Fruit fly (Drosophila melanogaster): ENCODE results near the gene Rac2.
A peak's percentile ranks its signal among the peaks of the same experiment; 100 is the strongest.

Gene Rac2

DNA sequence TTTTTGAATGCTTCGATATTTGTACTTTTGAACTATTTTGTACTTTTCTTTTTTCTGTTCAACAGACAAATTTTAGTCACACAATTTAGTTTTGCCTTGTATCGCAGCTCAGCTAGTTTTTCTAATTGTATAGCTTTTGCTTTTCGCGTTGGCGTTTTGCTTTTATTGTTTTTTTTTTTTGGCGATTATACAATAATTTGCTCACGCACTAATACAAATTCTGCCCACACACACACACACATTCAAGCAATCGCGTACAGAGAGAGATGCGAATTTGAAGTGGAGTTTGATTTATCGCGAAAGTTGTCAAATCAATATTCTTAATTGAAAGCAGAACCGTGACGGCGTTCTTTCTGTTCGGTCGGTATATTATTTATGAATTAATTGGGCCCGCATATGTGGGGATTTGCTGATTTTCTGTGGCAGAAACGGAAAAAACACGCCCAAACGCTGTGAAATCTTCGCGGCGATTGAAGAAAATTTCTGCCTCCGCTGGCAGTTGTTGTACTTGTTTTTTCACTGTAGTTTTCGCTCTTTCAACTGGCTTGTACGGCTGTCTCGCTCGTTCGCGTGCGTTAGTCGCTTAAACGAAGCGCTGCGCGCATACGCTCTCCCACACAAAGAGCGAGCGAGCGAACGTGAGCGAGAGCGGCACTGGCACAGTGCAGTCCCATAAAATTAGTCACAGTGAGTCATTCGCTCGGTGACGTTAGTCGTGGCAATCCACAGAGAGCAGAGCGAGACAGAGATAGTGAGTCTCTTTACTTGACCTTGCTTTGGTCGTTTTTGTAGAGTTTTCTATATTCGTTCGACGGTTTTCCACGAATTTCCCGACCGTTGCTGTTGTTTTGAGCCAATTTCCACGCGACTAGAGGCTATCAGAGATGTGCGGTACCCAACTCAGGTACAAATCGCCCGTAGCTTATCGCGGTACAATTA, at the start of gene Rac2 (continued):
- peak; percentile 24 for TF ChIP-seq trem (tag; optimal IDR thresholded peaks at IDR 0.05)
- TF ChIP-seq CG4360 (GFP tag; IDR thresholded peaks at IDR 0.05): peak; percentile 14; the same call in 1 of the 2 replicates
- TF ChIP-seq fd64A (GFP tag; optimal IDR thresholded peaks at IDR 0.05): no peak
- peak; percentile 14 to 24 for TF ChIP-seq bsh (GFP tag; optimal IDR thresholded peaks at IDR 0.05)
- TF ChIP-seq CG13287 (GFP tag; IDR thresholded peaks at IDR 0.05; ENCODE audit: partially characterized antibody): peak; percentile 56; the same call in 1 of the 2 replicates
- 0 out of 2 replicates have a peak, but pooled peaks have one; percentile 13 for TF ChIP-seq CG31224 (GFP tag; IDR thresholded peaks at IDR 0.05)
- no peak for TF ChIP-seq Hr39 (optimal IDR thresholded peaks at IDR 0.05)
- TF ChIP-seq CG42726 (GFP tag; IDR thresholded peaks at IDR 0.05; ENCODE audit: partially characterized antibody): 0 out of 2 replicates have a peak, but pooled peaks have one; percentile 18
- TF ChIP-seq Awh (GFP tag; IDR thresholded peaks at IDR 0.05): 0 out of 2 replicates have a peak, but pooled peaks have one; percentile 47
- no peak for TF ChIP-seq aop (GFP tag; IDR thresholded peaks at IDR 0.05)
- no peak for TF ChIP-seq hkb (optimal IDR thresholded peaks at IDR 0.05)
- peak; percentile 45 for TF ChIP-seq hkb (GFP tag; IDR thresholded peaks at IDR 0.05)
- TF ChIP-seq CG1832 (GFP tag; optimal IDR thresholded peaks at IDR 0.05): peak; percentile 95
- TF ChIP-seq NC2α (GFP tag; optimal IDR thresholded peaks at IDR 0.05): no peak
- TF ChIP-seq ab (GFP tag; optimal IDR thresholded peaks at IDR 0.05): peak; percentile 9
- no peak for TF ChIP-seq CG9817 (tag; optimal IDR thresholded peaks at IDR 0.05)
- no peak for TF ChIP-seq repo (GFP tag; optimal IDR thresholded peaks at IDR 0.05)
- TF ChIP-seq CG1602 (GFP tag; optimal IDR thresholded peaks at IDR 0.05): no peak
- peak; percentile 64 for TF ChIP-seq CG15601 (tag; optimal IDR thresholded peaks at IDR 0.05)
- peak; percentile 27 for TF ChIP-seq CG33557 (GFP tag; optimal IDR thresholded peaks at IDR 0.05)
- no peak for TF ChIP-seq CG32767 (GFP tag; IDR thresholded peaks at IDR 0.05)
- TF ChIP-seq emc (GFP tag; optimal IDR thresholded peaks at IDR 0.05): no peak
- peak; percentile 38 for TF ChIP-seq CG2120 (GFP tag; optimal IDR thresholded peaks at IDR 0.05)
- TF ChIP-seq CG2202 (tag; optimal IDR thresholded peaks at IDR 0.05): peak; percentile 20
- peak; percentile 1 for TF ChIP-seq CG1603 (tag; optimal IDR thresholded peaks at IDR 0.05)
- no peak for TF ChIP-seq ro (GFP tag; IDR thresholded peaks at IDR 0.05)
- TF ChIP-seq CG31388 (GFP tag; optimal IDR thresholded peaks at IDR 0.05): no peak
- TF ChIP-seq Atf6 (GFP tag; IDR thresholded peaks at IDR 0.05): peak; percentile 13; the same call in 1 of the 2 replicates
- TF ChIP-seq gt (GFP tag; IDR thresholded peaks at IDR 0.05): no peak
- no peak for TF ChIP-seq crc (GFP tag; optimal IDR thresholded peaks at IDR 0.05)
- TF ChIP-seq CG14014 (GFP tag; IDR thresholded peaks at IDR 0.05): 0 out of 2 replicates have a peak, but pooled peaks have one; percentile 9
- TF ChIP-seq exex (tag; optimal IDR thresholded peaks at IDR 0.05): peak; percentile 26
- TF ChIP-seq org-1 (GFP tag; optimal IDR thresholded peaks at IDR 0.05): no peak
- TF ChIP-seq Dfd (GFP tag; optimal IDR thresholded peaks at IDR 0.05): no peak
- TF ChIP-seq CG5180 (GFP tag; optimal IDR thresholded peaks at IDR 0.05): no peak
- TF ChIP-seq CG10321 (GFP tag; IDR thresholded peaks at IDR 0.05): peak; percentile 96
- peak; percentile 57 for TF ChIP-seq chn (GFP tag; optimal IDR thresholded peaks at IDR 0.05)
- TF ChIP-seq CG4328 (GFP tag; optimal IDR thresholded peaks at IDR 0.05): no peak
- peak; percentile 22 for TF ChIP-seq Drgx (GFP tag; IDR thresholded peaks at IDR 0.05)
- no peak for TF ChIP-seq CG30020 (tag; optimal IDR thresholded peaks at IDR 0.05)
- no peak for TF ChIP-seq CG4282 (GFP tag; optimal IDR thresholded peaks at IDR 0.05)
- peak; percentile 5 for TF ChIP-seq dmrt99B (tag; optimal IDR thresholded peaks at IDR 0.05)
- TF ChIP-seq TFAM (GFP tag; optimal IDR thresholded peaks at IDR 0.05): no peak
- no peak for TF ChIP-seq CG13424 (tag; optimal IDR thresholded peaks at IDR 0.05)
- peak; percentile 36 for TF ChIP-seq Bteb2 (GFP tag; optimal IDR thresholded peaks at IDR 0.05)
- TF ChIP-seq crol (GFP tag; IDR thresholded peaks at IDR 0.05): peak; percentile 48; the same call in 1 of the 2 replicates
- TF ChIP-seq CG15073 (GFP tag; optimal IDR thresholded peaks at IDR 0.05): peak; percentile 100
- no peak for TF ChIP-seq CkIIα-i1 (GFP tag; IDR thresholded peaks at IDR 0.05)
- no peak for TF ChIP-seq Doc3 (GFP tag; IDR thresholded peaks at IDR 0.05; ENCODE audit: partially characterized antibody)

Data from whole organism, embryonic.